Fruit fly (Drosophila melanogaster): Measurements from ENCODE around the gene chinmo.

The chinmo gene

dm6 chr2L:1643252-1643864, 7.7 kb upstream of the chinmo start (continued):
- TF ChIP-seq so (GFP tag; IDR thresholded peaks at IDR 0.05): peak; percentile 98
- TF ChIP-seq vvl (GFP tag; IDR thresholded peaks at IDR 0.05): peak; percentile 97
- TF ChIP-seq dati (GFP tag; IDR thresholded peaks at IDR 0.05): peak; percentile 85
- TF ChIP-seq CG12104 (GFP tag; optimal IDR thresholded peaks at IDR 0.05): peak; percentile 98
- peak; percentile 79 for TF ChIP-seq CG33213 (GFP tag; optimal IDR thresholded peaks at IDR 0.05)
- peak; percentile 93 for TF ChIP-seq CG7357 (GFP tag; IDR thresholded peaks at IDR 0.05)
- peak; percentile 96 for TF ChIP-seq CG14441 (GFP tag; IDR thresholded peaks at IDR 0.05)
- peak; percentile 99 for TF ChIP-seq CG34376 (GFP tag; optimal IDR thresholded peaks at IDR 0.05)
- TF ChIP-seq Ada2b (GFP tag; IDR thresholded peaks at IDR 0.05): peak; percentile 97
- TF ChIP-seq CG17361 (GFP tag; IDR thresholded peaks at IDR 0.05): peak; percentile 98
- peak; percentile 96 for TF ChIP-seq CG7372 (GFP tag; IDR thresholded peaks at IDR 0.05)
- peak; percentile 99 for TF ChIP-seq gem (tag; optimal IDR thresholded peaks at IDR 0.05)
- peak; percentile 68 for TF ChIP-seq pb (GFP tag; optimal IDR thresholded peaks at IDR 0.05)
- TF ChIP-seq Nf-YA (GFP tag; IDR thresholded peaks at IDR 0.05): peak; percentile 94
- TF ChIP-seq Opbp (GFP tag; IDR thresholded peaks at IDR 0.05; ENCODE audit: partially characterized antibody): 0 out of 3 replicates have a peak, but pooled peaks have one; percentile 55
- TF ChIP-seq CG15269 (tag; optimal IDR thresholded peaks at IDR 0.05): peak; percentile 99
- TF ChIP-seq exex (tag; optimal IDR thresholded peaks at IDR 0.05): peak; percentile 94
- peak; percentile 75 for TF ChIP-seq luna (GFP tag; optimal IDR thresholded peaks at IDR 0.05)
- TF ChIP-seq MBD-R2 (GFP tag; IDR thresholded peaks at IDR 0.05): peak; percentile 88
- peak; percentile 90 for TF ChIP-seq CG10267 (tag; optimal IDR thresholded peaks at IDR 0.05)
- TF ChIP-seq Camta (GFP tag; optimal IDR thresholded peaks at IDR 0.05): peak; percentile 90
- peak; percentile 98 for TF ChIP-seq CG6854 (GFP tag; optimal IDR thresholded peaks at IDR 0.05)
- TF ChIP-seq crc (GFP tag; optimal IDR thresholded peaks at IDR 0.05): peak; percentile 86
- peak; percentile 98 for TF ChIP-seq HmgZ (tag; optimal IDR thresholded peaks at IDR 0.05)
- peak; percentile 91 for TF ChIP-seq Ravus (GFP tag; IDR thresholded peaks at IDR 0.05)
- peak; percentile 61 for TF ChIP-seq HmgD (GFP tag; optimal IDR thresholded peaks at IDR 0.05)
- peak; percentile 92 for TF ChIP-seq gsb-n (tag; optimal IDR thresholded peaks at IDR 0.05)
- peak in 1 of 2 experiments; percentile 71 for TF ChIP-seq crp (GFP tag; optimal IDR thresholded peaks at IDR 0.05)
- peak; percentile 98 for TF ChIP-seq CG12391 (tag; optimal IDR thresholded peaks at IDR 0.05)
- peak; percentile 99 for TF ChIP-seq CG13424 (tag; optimal IDR thresholded peaks at IDR 0.05)
- TF ChIP-seq croc (GFP tag; conservative IDR thresholded peaks at IDR 0.05): peak; percentile 94
- peak; percentile 95 for TF ChIP-seq tin (GFP tag; optimal IDR thresholded peaks at IDR 0.05)
- peak; percentile 98 for TF ChIP-seq CG10209 (GFP tag; optimal IDR thresholded peaks at IDR 0.05)
- TF ChIP-seq Rfx (GFP tag; IDR thresholded peaks at IDR 0.05): peak; percentile 98
- TF ChIP-seq wdn (GFP tag; IDR thresholded peaks at IDR 0.05): peak; percentile 94
- peak; percentile 84 for TF ChIP-seq CG15696 (tag; optimal IDR thresholded peaks at IDR 0.05)
- peak; percentile 96 for TF ChIP-seq CG17829 (tag; optimal IDR thresholded peaks at IDR 0.05)
- peak; percentile 65; the same call in 1 of the 2 replicates for TF ChIP-seq dan (GFP tag; IDR thresholded peaks at IDR 0.05)
- peak; percentile 62 for TF ChIP-seq NC2α (GFP tag; optimal IDR thresholded peaks at IDR 0.05)
- peak; percentile 97 for TF ChIP-seq sob (GFP tag; IDR thresholded peaks at IDR 0.05)
- TF ChIP-seq chif (GFP tag; optimal IDR thresholded peaks at IDR 0.05): peak; percentile 81 to 87
- TF ChIP-seq CG10565 (GFP tag; optimal IDR thresholded peaks at IDR 0.05): peak; percentile 58
- peak; percentile 86 for TF ChIP-seq ken (GFP tag; IDR thresholded peaks at IDR 0.05)
- TF ChIP-seq en (GFP tag; optimal IDR thresholded peaks at IDR 0.05): peak; percentile 84
- TF ChIP-seq CG7839 (tag; optimal IDR thresholded peaks at IDR 0.05): peak; percentile 99
- peak; percentile 90 for TF ChIP-seq CG8359 (GFP tag; optimal IDR thresholded peaks at IDR 0.05; ENCODE audit: borderline replicate concordance)
- peak; percentile 94 for TF ChIP-seq CG10654 (GFP tag; optimal IDR thresholded peaks at IDR 0.05)
- peak; percentile 97 for TF ChIP-seq HLH3B (GFP tag; IDR thresholded peaks at IDR 0.05)
- peak; percentile 73 for TF ChIP-seq her (GFP tag; optimal IDR thresholded peaks at IDR 0.05)
- TF ChIP-seq CG32772 (GFP tag; IDR thresholded peaks at IDR 0.05): peak; percentile 92
